Worm (Caenorhabditis elegans): ENCODE measurements around the gene mlc-4.

Gene mlc-4

DNA sequence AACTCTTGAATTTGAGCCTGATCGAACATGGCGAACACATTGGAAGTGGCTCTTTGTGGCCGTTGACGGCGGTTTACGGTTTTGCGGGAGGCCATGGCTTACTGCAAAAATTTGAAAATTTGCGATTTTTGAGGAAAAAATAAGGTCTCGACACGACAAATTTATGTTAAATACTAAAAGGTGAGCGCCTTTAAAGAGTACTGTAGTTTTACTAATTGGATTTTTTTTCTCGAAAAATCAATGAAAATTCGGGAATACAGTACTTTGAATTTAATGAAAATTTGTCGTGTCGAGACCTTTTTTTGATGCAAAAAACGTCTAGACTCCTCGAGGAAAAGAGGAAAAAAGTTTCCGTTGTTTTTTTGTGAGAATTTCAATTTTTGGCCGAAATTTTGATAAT, at the start of gene mlc-4:
Gene mlc-4 (minus strand): TSS at position 101 of the 400 bp plus-strand sequence.
- TF ChIP-seq lir-3 (tag; optimal IDR thresholded peaks at IDR 0.05; ENCODE audit: poor library complexity) (no peak), unc-98 (GFP tag; IDR thresholded peaks at IDR 0.05) (no peak), vab-15 (tag; optimal IDR thresholded peaks at IDR 0.05) (no peak), fkh-4 (tag; optimal IDR thresholded peaks at IDR 0.05; ENCODE audit: borderline replicate concordance) (no peak), alr-1 (tag; optimal IDR thresholded peaks at IDR 0.05; ENCODE audit: borderline replicate concordance) (no peak), ceh-8 (GFP tag; optimal IDR thresholded peaks at IDR 0.05) (no peak), efl-3 (GFP tag; optimal IDR thresholded peaks at IDR 0.05) (no peak), sox-4 (tag; optimal IDR thresholded peaks at IDR 0.05) (no peak), pqm-1 (tag; optimal IDR thresholded peaks at IDR 0.05) (no peak), nhr-20 (tag; optimal IDR thresholded peaks at IDR 0.05) (no peak), nhr-90 (tag; optimal IDR thresholded peaks at IDR 0.05; ENCODE audit: poor library complexity) (no peak), efl-1 (optimal IDR thresholded peaks at IDR 0.05) (no peak), efl-1 (GFP tag; optimal IDR thresholded peaks at IDR 0.05 in 1 of 2) (no peak), sup-37 (GFP tag; optimal IDR thresholded peaks at IDR 0.05) (no peak), unc-86 (tag; optimal IDR thresholded peaks at IDR 0.05) (no peak), mdl-1 (tag; optimal IDR thresholded peaks at IDR 0.05) (no peak), nhr-71 (tag; optimal IDR thresholded peaks at IDR 0.05) (no peak)

- TF ChIP-seq mab-9 (GFP tag; IDR thresholded peaks at IDR 0.05) (no peak), nhr-71 (tag; optimal IDR thresholded peaks at IDR 0.05) (peak; percentile 3), hpl-2 (GFP tag; optimal IDR thresholded peaks at IDR 0.05) (no peak), unc-86 (tag; optimal IDR thresholded peaks at IDR 0.05) (no peak), lin-14 (GFP tag; optimal IDR thresholded peaks at IDR 0.05) (peak; percentile 89), efl-3 (GFP tag; optimal IDR thresholded peaks at IDR 0.05) (no peak), ceh-88 (GFP tag; IDR thresholded peaks at IDR 0.05) (no peak), blmp-1 (tag; optimal IDR thresholded peaks at IDR 0.05) (peak; percentile 29), nhr-85 (tag) (peak; percentile 53), nhr-90 (tag; optimal IDR thresholded peaks at IDR 0.05; ENCODE audit: poor library complexity) (no peak), ceh-82 (tag; optimal IDR thresholded peaks at IDR 0.05) (peak in 1 of 3 experiments; percentile 1), egl-13 (tag; optimal IDR thresholded peaks at IDR 0.05) (no peak)
Observed at ce11 chrIII:3437139-3437538, 43.6 kb upstream of the mlc-4 start.

ce11 chrIII:3435152-3435551, 41.6 kb upstream of the mlc-4 start:
- TF ChIP-seq nhr-12 (tag; optimal IDR thresholded peaks at IDR 0.05) (no peak), snu-23 (GFP tag; optimal IDR thresholded peaks at IDR 0.05) (no peak), nhr-76 (tag; optimal IDR thresholded peaks at IDR 0.05) (no peak), unc-30 (tag; optimal IDR thresholded peaks at IDR 0.05) (no peak), blmp-1 (tag; optimal IDR thresholded peaks at IDR 0.05) (peak; percentile 70), mab-9 (GFP tag; IDR thresholded peaks at IDR 0.05) (no peak), nhr-85 (tag) (peak; percentile 83), lin-14 (GFP tag; optimal IDR thresholded peaks at IDR 0.05) (peak; percentile 53), C04F5.9 (tag; optimal IDR thresholded peaks at IDR 0.05) (no peak), ceh-82 (tag; optimal IDR thresholded peaks at IDR 0.05) (no peak), hlh-4 (tag; optimal IDR thresholded peaks at IDR 0.05) (no peak), elt-3 (tag; optimal IDR thresholded peaks at IDR 0.05) (peak in 5 of 6 experiments; percentile 37 to 92 (median 44)), swsn-7 (tag; optimal IDR thresholded peaks at IDR 0.05) (no peak), unc-130 (tag; optimal IDR thresholded peaks at IDR 0.05) (no peak), lin-39 (tag; optimal IDR thresholded peaks at IDR 0.05) (no peak), nhr-19 (GFP tag; conservative IDR thresholded peaks at IDR 0.05) (no peak), nhr-84 (tag; optimal IDR thresholded peaks at IDR 0.05) (no peak), nhr-47 (tag; optimal IDR thresholded peaks at IDR 0.05) (no peak), aly-2 (tag; optimal IDR thresholded peaks at IDR 0.05) (no peak), nhr-11 (tag; optimal IDR thresholded peaks at IDR 0.05) (no peak), alr-1 (tag; optimal IDR thresholded peaks at IDR 0.05; ENCODE audit: borderline replicate concordance) (no peak), ceh-88 (GFP tag; IDR thresholded peaks at IDR 0.05) (no peak), elt-2 (tag; optimal IDR thresholded peaks at IDR 0.05) (peak; percentile 46), nhr-20 (tag; optimal IDR thresholded peaks at IDR 0.05) (peak; percentile 34), fkh-10 (GFP tag; optimal IDR thresholded peaks at IDR 0.05) (no peak), nhr-71 (tag; optimal IDR thresholded peaks at IDR 0.05) (peak; percentile 41), nhr-90 (tag; optimal IDR thresholded peaks at IDR 0.05; ENCODE audit: poor library complexity) (peak; percentile 0), vab-15 (tag; optimal IDR thresholded peaks at IDR 0.05) (no peak), grh-1 (GFP tag; IDR thresholded peaks at IDR 0.05) (no peak), ceh-90 (tag; optimal IDR thresholded peaks at IDR 0.05) (no peak), jun-1 (tag; optimal IDR thresholded peaks at IDR 0.05) (no peak), ces-1 (GFP tag; optimal IDR thresholded peaks at IDR 0.05) (no peak), fkh-4 (tag; optimal IDR thresholded peaks at IDR 0.05; ENCODE audit: borderline replicate concordance) (no peak), lir-3 (tag; optimal IDR thresholded peaks at IDR 0.05; ENCODE audit: poor library complexity) (no peak), nhr-77 (tag; optimal IDR thresholded peaks at IDR 0.05) (no peak)
